Worm (Caenorhabditis elegans) whole organism, L4 larva: ENCODE measurements around the gene srw-97.
"Not testable (repeated sequence)": the region's sequence is repeated elsewhere in the genome, so short reads cannot be mapped to it uniquely, and the experiment has no call there.

Experiments
- ZK546.5 ChIP-seq, 2 experiments: sonication (generic microtip); optimal IDR thresholded peaks; 2 replicates each; lab custom pipeline; 2017; ENCODE audit warnings: missing biosample characterization in 2 of 2, missing genetic modification characterization in 2 of 2
- ama-1 ChIP-seq: fragments of 150-350 bp; optimal IDR thresholded peaks from 2 replicates; lab custom pipeline; 2014; ENCODE audit warnings: inconsistent platforms, mixed read lengths
- ceh-28 ChIP-seq: fragments of 150-350 bp; optimal IDR thresholded peaks from 2 replicates; lab custom pipeline; 2014; ENCODE audit warnings: missing biosample characterization, missing genetic modification reagents, missing genetic modification characterization
- ceh-82 ChIP-seq: sonication (generic microtip); optimal IDR thresholded peaks from 2 replicates; lab custom pipeline; 2017; ENCODE audit warnings: missing biosample characterization, missing genetic modification characterization
- ces-1 ChIP-seq: fragments of 150-350 bp; sonication (generic microtip); optimal IDR thresholded peaks from 4 replicates; lab custom pipeline; 2014; ENCODE audit warnings: missing biosample characterization, missing genetic modification reagents, missing genetic modification characterization
- lim-7 ChIP-seq: fragments of 200-800 bp; sonication (Bioruptor generic); IDR thresholded peaks from 2 replicates; pipeline ENCODE4 v1.3.6; 2022; ENCODE audit warnings: missing genetic modification characterization, missing compliant biosample characterization

- not testable (repeated sequence) for TF ChIP-seq lim-7; ceh-28 (tag; lab: Kevin White, UChicago); ces-1 (GFP tag; lab: Kevin White, UChicago); ceh-82; ZK546.5 (tag; optimal IDR thresholded peaks at IDR 0.05; lab: Kevin White, UChicago); ama-1 (lab: Kevin White, UChicago)
Observed at ce11 chrII:1661300-1661838, 7.4 kb downstream of the srw-97 start.
